Fruit fly (Drosophila melanogaster) whole organism, pupa: ENCODE results near the gene mnb.

Experiments
- CG10348 ChIP-seq: fragments of 200-800 bp; sonication (Bioruptor generic); IDR thresholded peaks from 2 replicates; pipeline ENCODE4 v1.3.6; 2022; ENCODE audit warnings: missing biosample characterization, missing genetic modification characterization
- CG12605 ChIP-seq: fragments of 200-800 bp; sonication (Bioruptor generic); IDR thresholded peaks from 2 replicates; pipeline ENCODE4 v1.3.6; 2022; ENCODE audit warnings: missing biosample characterization, missing genetic modification characterization
- CG13204 ChIP-seq: fragments of 200-800 bp; sonication (Bioruptor generic); optimal IDR thresholded peaks from 2 replicates; lab custom pipeline; 2018; ENCODE audit warnings: missing biosample characterization, mild to moderate bottlenecking, missing genetic modification characterization, moderate library complexity
- CG14655 ChIP-seq: fragments of 200-800 bp; sonication (Bioruptor generic); optimal IDR thresholded peaks from 3 replicates; lab custom pipeline; 2017; ENCODE audit warnings: mild to moderate bottlenecking, missing biosample characterization, missing genetic modification reagents, missing genetic modification characterization
- CG15710 ChIP-seq: fragments of 200-800 bp; sonication (Bioruptor generic); optimal IDR thresholded peaks from 2 replicates; lab custom pipeline; 2018; ENCODE audit warnings: missing biosample characterization, mild to moderate bottlenecking, missing genetic modification characterization, moderate library complexity
- CG17806 ChIP-seq: fragments of 200-800 bp; sonication (Bioruptor generic); optimal IDR thresholded peaks from 2 replicates; lab custom pipeline; 2018; ENCODE audit warnings: missing biosample characterization, mild to moderate bottlenecking, missing genetic modification characterization, moderate library complexity
- CG32121 ChIP-seq: fragments of 200-800 bp; sonication (Bioruptor generic); IDR thresholded peaks from 2 replicates; pipeline ENCODE4 v1.3.6; 2022; ENCODE audit warnings: missing biosample characterization, missing genetic modification characterization
- CG34367 ChIP-seq: fragments of 200-800 bp; sonication (Bioruptor generic); optimal IDR thresholded peaks from 2 replicates; lab custom pipeline; 2018; ENCODE audit warnings: missing biosample characterization, mild to moderate bottlenecking, missing genetic modification characterization
- CG4496 ChIP-seq: fragments of 200-800 bp; sonication (Bioruptor generic); IDR thresholded peaks from 3 replicates; pipeline ENCODE4 v1.3.6; 2022; ENCODE audit warnings: missing biosample characterization, missing genetic modification characterization
- CG8159 ChIP-seq: fragments of 200-800 bp; sonication (Bioruptor generic); optimal IDR thresholded peaks from 3 replicates; lab custom pipeline; 2018; ENCODE audit warnings: missing biosample characterization, mild to moderate bottlenecking, missing genetic modification characterization, moderate library complexity
- CG8301 ChIP-seq: fragments of 200-800 bp; sonication (Bioruptor generic); optimal IDR thresholded peaks from 2 replicates; lab custom pipeline; 2018; ENCODE audit warnings: missing biosample characterization, mild to moderate bottlenecking, missing genetic modification characterization
- CG9948 ChIP-seq: fragments of 200-800 bp; sonication (Bioruptor generic); optimal IDR thresholded peaks from 2 replicates; lab custom pipeline; 2018; ENCODE audit warnings: missing biosample characterization, mild to moderate bottlenecking, missing genetic modification characterization, moderate library complexity
- D1 ChIP-seq: fragments of 200-800 bp; sonication (Bioruptor generic); optimal IDR thresholded peaks from 2 replicates; lab custom pipeline; 2018; ENCODE audit warnings: missing biosample characterization, mild to moderate bottlenecking, missing genetic modification characterization, moderate library complexity
- EcR ChIP-seq: fragments of 200-800 bp; sonication (Bioruptor generic); optimal IDR thresholded peaks from 3 replicates; lab custom pipeline; 2019; ENCODE audit warnings: missing biosample characterization, missing genetic modification characterization, mild to moderate bottlenecking, moderate library complexity, missing genetic modification reagents
- Ets98B ChIP-seq: fragments of 200-800 bp; sonication (Bioruptor generic); IDR thresholded peaks from 2 replicates; pipeline ENCODE4 v1.3.6; 2022; ENCODE audit warnings: missing biosample characterization, missing genetic modification characterization
- Pif1A ChIP-seq: fragments of 200-800 bp; sonication (Bioruptor generic); optimal IDR thresholded peaks from 3 replicates; lab custom pipeline; 2016; ENCODE audit warnings: missing biosample characterization, missing genetic modification characterization
- Pif1B ChIP-seq: fragments of 200-800 bp; sonication (Bioruptor generic); optimal IDR thresholded peaks from 3 replicates; lab custom pipeline; 2016; ENCODE audit warnings: missing biosample characterization, missing genetic modification characterization
- Snoo ChIP-seq: fragments of 200-800 bp; sonication (Bioruptor generic); optimal IDR thresholded peaks from 3 replicates; lab custom pipeline; 2017; ENCODE audit warnings: missing biosample characterization, mild to moderate bottlenecking, missing genetic modification characterization, inconsistent platforms
- fd96Ca ChIP-seq: fragments of 200-800 bp; sonication (Bioruptor generic); IDR thresholded peaks from 3 replicates; pipeline ENCODE4 v1.3.6; 2022; ENCODE audit warnings: missing biosample characterization, missing genetic modification characterization
- gl ChIP-seq: fragments of 200-800 bp; sonication (Bioruptor generic); optimal IDR thresholded peaks from 2 replicates; lab custom pipeline; 2018; ENCODE audit warnings: missing biosample characterization, mild to moderate bottlenecking, missing genetic modification characterization
- rn ChIP-seq: fragments of 200-800 bp; sonication (Bioruptor generic); IDR thresholded peaks from 2 replicates; pipeline ENCODE4 v1.3.6; 2022; ENCODE audit warnings: missing biosample characterization, missing genetic modification characterization

Gene mnb

dm6 chrX:17886449-17887207 lies 394 bp downstream of the mnb start:
- TF ChIP-seq CG8301 (peak; percentile 69), rn (GFP tag; lab: Robert Waterston, UW) (no peak), Pif1A (GFP tag; lab: Kevin White, UChicago) (peak; percentile 57), CG14655 (peak; percentile 83), CG17806 (tag; lab: Kevin White, UChicago) (peak; percentile 43), Pif1B (peak; percentile 28), CG13204 (GFP tag; lab: Kevin White, UChicago) (peak; percentile 84), CG9948 (tag; lab: Kevin White, UChicago) (peak; percentile 46), CG34367 (tag; lab: Kevin White, UChicago) (peak; percentile 61), CG8159 (peak; percentile 68), CG4496 (peak; percentile 70; the same call in 2 of the 3 replicates), EcR (GFP tag; lab: Kevin White, UChicago) (peak; percentile 69), Ets98B (GFP tag; lab: Robert Waterston, UW) (no peak), D1 (peak; percentile 4), CG15710 (tag; lab: Kevin White, UChicago) (peak; percentile 61), CG32121 (GFP tag; lab: Robert Waterston, UW) (0 out of 2 replicates have a peak, but pooled peaks have one; percentile 26), Snoo (tag; lab: Kevin White, UChicago) (peak; percentile 26), fd96Ca (GFP tag; lab: Robert Waterston, UW) (peak; percentile 62; the same call in 1 of the 3 replicates), CG10348 (GFP tag; lab: Robert Waterston, UW) (no peak), gl (peak; percentile 84), CG12605 (GFP tag; lab: Robert Waterston, UW) (peak; percentile 62)
- TF ChIP-seq, all 21 proteins: peak for 18

dm6 chrX:17886107-17886448 lies 944 bp downstream of the mnb start:
- TF ChIP-seq CG17806 (tag; lab: Kevin White, UChicago) = no peak
- no peak for TF ChIP-seq CG15710 (tag; lab: Kevin White, UChicago)
- no peak for TF ChIP-seq CG12605 (GFP tag; lab: Robert Waterston, UW)
- no peak for TF ChIP-seq Ets98B (GFP tag; lab: Robert Waterston, UW)
- TF ChIP-seq, all 21 proteins: peak for 0

dm6 chrX:17885295-17885694 lies 1.7 kb downstream of the mnb start:
- no peak for TF ChIP-seq CG9948 (tag; lab: Kevin White, UChicago)
- no peak for TF ChIP-seq Pif1A (GFP tag; lab: Kevin White, UChicago)
- peak; percentile 37 for TF ChIP-seq EcR (GFP tag; lab: Kevin White, UChicago)

dm6 chrX:17884567-17884966 lies 2.5 kb downstream of the mnb start:
- TF ChIP-seq CG32121 (GFP tag; lab: Robert Waterston, UW) (no peak), CG4496 (0 out of 3 replicates have a peak, but pooled peaks have one; percentile 12)
- TF ChIP-seq, all 21 proteins: peak for 1

dm6 chrX:17883418-17883817 lies 3.6 kb downstream of the mnb start, which contains the start of gene CG12985:
CG12985 (plus strand) TSS chrX:17883718.
- no peak for TF ChIP-seq gl
- TF ChIP-seq CG8301 = no peak
- no peak for TF ChIP-seq CG8159
- TF ChIP-seq CG34367 (tag; lab: Kevin White, UChicago) = no peak
- TF ChIP-seq Snoo (tag; lab: Kevin White, UChicago) = no peak
- no peak for TF ChIP-seq CG12605 (GFP tag; lab: Robert Waterston, UW)
- TF ChIP-seq Ets98B (GFP tag; lab: Robert Waterston, UW) = no peak
- TF ChIP-seq Pif1B = no peak

- TF ChIP-seq CG8301 = no peak
- TF ChIP-seq D1 = no peak
These were observed 4.3 kb downstream of the mnb start for dm6 chrX:17882769-17883168.

dm6 chrX:17881138-17882121 lies 5.6 kb downstream of the mnb start:
- TF ChIP-seq fd96Ca (GFP tag; lab: Robert Waterston, UW) = peak; percentile 90
- peak; percentile 38 for TF ChIP-seq CG15710 (tag; lab: Kevin White, UChicago)
- peak; percentile 81 for TF ChIP-seq EcR (GFP tag; lab: Kevin White, UChicago)
- TF ChIP-seq CG8159 = peak; percentile 25
- TF ChIP-seq CG8301 = peak; percentile 67
- 0 out of 2 replicates have a peak, but pooled peaks have one; percentile 44 for TF ChIP-seq CG10348 (GFP tag; lab: Robert Waterston, UW)
- TF ChIP-seq CG17806 (tag; lab: Kevin White, UChicago) = peak; percentile 21
- peak; percentile 62 for TF ChIP-seq CG14655
- peak; percentile 89 for TF ChIP-seq CG4496
- no peak for TF ChIP-seq gl
- TF ChIP-seq rn (GFP tag; lab: Robert Waterston, UW) = peak; percentile 68
- TF ChIP-seq D1 = no peak
- TF ChIP-seq Snoo (tag; lab: Kevin White, UChicago) = peak; percentile 53
- peak; percentile 78; the same call in 1 of the 2 replicates for TF ChIP-seq CG32121 (GFP tag; lab: Robert Waterston, UW)
- peak; percentile 66 for TF ChIP-seq CG13204 (GFP tag; lab: Kevin White, UChicago)
- peak; percentile 86 for TF ChIP-seq Ets98B (GFP tag; lab: Robert Waterston, UW)
- TF ChIP-seq Pif1B = no peak
- TF ChIP-seq Pif1A (GFP tag; lab: Kevin White, UChicago) = peak; percentile 9
- TF ChIP-seq CG34367 (tag; lab: Kevin White, UChicago) = no peak
- TF ChIP-seq CG12605 (GFP tag; lab: Robert Waterston, UW) = 0 out of 2 replicates have a peak, but pooled peaks have one; percentile 33
- TF ChIP-seq CG9948 (tag; lab: Kevin White, UChicago) = peak; percentile 27
